Fruit fly (Drosophila melanogaster): ENCODE measurements around the gene CG9288.

The CG9288 gene

DNA sequence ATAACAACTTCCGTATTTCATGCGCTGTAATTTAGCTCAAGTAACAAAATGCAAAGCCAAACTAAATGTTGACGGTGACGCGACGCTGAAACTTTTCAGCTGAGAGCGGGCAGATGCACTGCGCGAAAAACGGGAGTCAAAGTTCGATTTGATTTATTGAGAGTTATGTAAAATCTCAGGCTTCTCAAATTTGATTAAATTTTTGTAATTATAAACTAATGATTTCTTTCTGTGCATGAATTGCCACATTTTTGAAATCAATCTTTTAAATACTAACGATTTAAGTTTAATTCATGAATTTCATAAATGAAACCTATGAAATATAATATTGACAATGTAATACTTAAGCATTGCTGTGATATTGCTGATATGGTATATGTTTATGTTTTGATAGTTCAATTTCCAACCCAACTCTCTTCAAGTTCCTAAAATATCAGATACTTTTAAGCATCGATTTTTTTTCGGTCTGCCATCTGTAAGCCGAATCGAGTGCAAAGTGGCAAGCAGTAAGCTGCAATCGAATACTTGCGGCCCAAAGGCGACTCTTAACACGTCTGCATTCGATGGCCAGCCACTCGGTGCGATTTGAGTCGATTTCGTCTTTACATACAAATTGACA lies 43.3 kb downstream of the CG9288 start:
- TF ChIP-seq Sox102F (GFP tag; optimal IDR thresholded peaks at IDR 0.05) (peak; percentile 45), CG7368 (GFP tag; optimal IDR thresholded peaks at IDR 0.05) (no peak), Ets96B (tag; optimal IDR thresholded peaks at IDR 0.05) (no peak), Hr39 (GFP tag; optimal IDR thresholded peaks at IDR 0.05) (peak; percentile 33), CG10631 (GFP tag; optimal IDR thresholded peaks at IDR 0.05) (no peak), Hr4 (GFP tag; optimal IDR thresholded peaks at IDR 0.05) (peak; percentile 55), CG16779 (tag; optimal IDR thresholded peaks at IDR 0.05) (no peak), net (GFP tag; optimal IDR thresholded peaks at IDR 0.05) (peak; percentile 6), OdsH (GFP tag; optimal IDR thresholded peaks at IDR 0.05) (peak; percentile 40), CG6163 (GFP tag; IDR thresholded peaks at IDR 0.05) (0 out of 3 replicates have a peak, but pooled peaks have one; percentile 17), svp (GFP tag) (peak; percentile 79), Blimp-1 (GFP tag; optimal IDR thresholded peaks at IDR 0.05) (no peak), Met (GFP tag; optimal IDR thresholded peaks at IDR 0.05) (peak; percentile 54), Eip78C (GFP tag) (peak; percentile 85), topi (GFP tag; optimal IDR thresholded peaks at IDR 0.05) (peak; percentile 36), Eip93F (GFP tag; optimal IDR thresholded peaks at IDR 0.05) (no peak), pdm3 (GFP tag; optimal IDR thresholded peaks at IDR 0.05) (peak; percentile 40), CG15336 (GFP tag; IDR thresholded peaks at IDR 0.05) (peak; percentile 45; the same call in 1 of the 2 replicates), CG8632 (GFP tag; optimal IDR thresholded peaks at IDR 0.05) (peak; percentile 5), salr (GFP tag; optimal IDR thresholded peaks at IDR 0.05) (peak in 1 of 2 experiments; percentile 3), vri (GFP tag; optimal IDR thresholded peaks at IDR 0.05) (no peak), Smox (GFP tag; optimal IDR thresholded peaks at IDR 0.05) (peak; percentile 40), cyc (GFP tag; optimal IDR thresholded peaks at IDR 0.05) (peak; percentile 4), achi (GFP tag; optimal IDR thresholded peaks at IDR 0.05) (peak; percentile 12), Sox15 (GFP tag; optimal IDR thresholded peaks at IDR 0.05) (no peak), acj6 (GFP tag; optimal IDR thresholded peaks at IDR 0.05) (peak; percentile 36), CG32006 (GFP tag; optimal IDR thresholded peaks at IDR 0.05) (peak; percentile 60), esn (GFP tag; optimal IDR thresholded peaks at IDR 0.05) (peak; percentile 42), CG31627 (GFP tag; optimal IDR thresholded peaks at IDR 0.05) (peak; percentile 48)

DNA sequence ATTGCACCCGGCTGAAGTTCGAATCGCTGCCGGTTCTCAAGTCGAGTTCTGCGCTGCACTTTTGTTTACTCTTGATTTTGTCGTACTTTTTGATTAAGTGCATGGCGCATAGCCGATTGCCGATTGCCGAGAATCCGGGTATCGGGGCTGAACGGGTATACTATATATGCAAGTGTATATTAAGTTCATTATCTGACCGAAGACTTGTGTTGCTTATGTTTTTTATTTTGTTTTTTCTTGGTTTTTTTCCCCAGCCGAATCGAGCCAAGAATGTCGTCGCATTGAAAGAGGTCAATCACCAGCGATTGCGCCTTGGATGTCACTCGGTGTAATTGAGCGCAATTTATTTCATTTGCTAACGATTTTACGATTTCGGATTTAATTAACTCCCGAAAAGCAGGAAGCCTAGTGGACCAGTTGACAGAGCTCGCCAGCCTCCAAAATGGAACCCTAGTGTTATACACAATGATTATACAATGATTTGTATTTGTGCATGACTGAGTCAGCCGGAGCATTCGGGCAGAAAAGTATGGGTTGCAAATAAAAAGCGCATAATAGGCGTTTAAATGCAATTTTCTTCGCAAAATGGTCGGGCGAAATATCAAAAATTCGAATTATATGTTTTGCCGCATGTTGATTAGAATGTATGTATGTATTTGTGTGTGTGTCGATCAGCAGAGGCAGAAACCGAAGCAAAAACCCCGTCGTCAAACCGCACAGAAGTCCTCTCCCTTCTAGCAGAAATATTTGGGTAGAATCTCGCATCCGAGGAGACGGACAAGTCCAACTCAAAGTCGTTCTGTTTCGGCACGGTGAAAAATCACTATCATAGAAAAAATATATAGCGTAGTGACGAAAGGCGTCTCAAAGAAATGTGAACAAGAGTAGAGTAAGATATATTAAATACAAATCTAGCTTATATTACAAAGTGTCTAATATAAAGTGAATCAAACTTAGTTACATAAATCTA lies 48.8 kb downstream of the CG9288 start, which contains the start of gene Mst87F:
Mst87F (minus strand) TSS at position 56 of the 970 bp plus-strand sequence.
- TF ChIP-seq CG3919 (GFP tag; optimal IDR thresholded peaks at IDR 0.05) (peak; percentile 0), esn (GFP tag; optimal IDR thresholded peaks at IDR 0.05) (no peak), Hr39 (GFP tag; optimal IDR thresholded peaks at IDR 0.05) (no peak), Gug (GFP tag; IDR thresholded peaks at IDR 0.05) (no peak), CG15336 (GFP tag; IDR thresholded peaks at IDR 0.05) (0 out of 2 replicates have a peak, but pooled peaks have one; percentile 22), Eip75B (GFP tag; optimal IDR thresholded peaks at IDR 0.05) (peak; percentile 22), Blimp-1 (GFP tag; optimal IDR thresholded peaks at IDR 0.05) (no peak), CG6808 (GFP tag; optimal IDR thresholded peaks at IDR 0.05) (peak; percentile 15), CG8632 (GFP tag; optimal IDR thresholded peaks at IDR 0.05) (no peak), fd59A (GFP tag; optimal IDR thresholded peaks at IDR 0.05) (no peak), topi (GFP tag; optimal IDR thresholded peaks at IDR 0.05) (no peak), vri (GFP tag; optimal IDR thresholded peaks at IDR 0.05) (peak; percentile 43), achi (GFP tag; optimal IDR thresholded peaks at IDR 0.05) (peak; percentile 22), eg (GFP tag; IDR thresholded peaks at IDR 0.05) (no peak), Eip93F (GFP tag; optimal IDR thresholded peaks at IDR 0.05) (peak; percentile 31), ss (GFP tag; optimal IDR thresholded peaks at IDR 0.05) (peak in 1 of 2 experiments; percentile 22), CG6163 (GFP tag; IDR thresholded peaks at IDR 0.05) (peak; percentile 43; the same call in 1 of the 3 replicates), Sox102F (GFP tag; optimal IDR thresholded peaks at IDR 0.05) (no peak), Hr4 (GFP tag; optimal IDR thresholded peaks at IDR 0.05) (peak; percentile 11), spab (GFP tag; optimal IDR thresholded peaks at IDR 0.05) (peak; percentile 4), CG6276 (GFP tag; optimal IDR thresholded peaks at IDR 0.05) (peak; percentile 5), svp (GFP tag) (peak; percentile 95), net (GFP tag; optimal IDR thresholded peaks at IDR 0.05) (peak; percentile 1), CG3032 (tag; optimal IDR thresholded peaks at IDR 0.05) (peak; percentile 15), Smox (GFP tag; optimal IDR thresholded peaks at IDR 0.05) (no peak), Ets21C (GFP tag; optimal IDR thresholded peaks at IDR 0.05) (no peak), Eip78C (GFP tag) (peak; percentile 85)
